Worm (Caenorhabditis elegans) whole organism, L4/young adult: ENCODE results near the gene clec-245.

ENCODE experiments used
- W03F9.2 ChIP-seq: fragments of 150-350 bp; optimal IDR thresholded peaks from 2 replicates; lab custom pipeline; 2014; ENCODE audit warnings: missing biosample characterization, missing genetic modification characterization
- dao-5 ChIP-seq: sonication (generic microtip); optimal IDR thresholded peaks from 2 replicates; lab custom pipeline; 2016; ENCODE audit warnings: missing genotype, missing genetic modification characterization, moderate library complexity, missing compliant biosample characterization
- him-1 ChIP-seq: sonication (generic microtip); optimal IDR thresholded peaks from 2 replicates; lab custom pipeline; 2016; ENCODE audit warnings: missing genotype, missing genetic modification reagents, missing genetic modification characterization, missing compliant biosample characterization

Gene clec-245

DNA sequence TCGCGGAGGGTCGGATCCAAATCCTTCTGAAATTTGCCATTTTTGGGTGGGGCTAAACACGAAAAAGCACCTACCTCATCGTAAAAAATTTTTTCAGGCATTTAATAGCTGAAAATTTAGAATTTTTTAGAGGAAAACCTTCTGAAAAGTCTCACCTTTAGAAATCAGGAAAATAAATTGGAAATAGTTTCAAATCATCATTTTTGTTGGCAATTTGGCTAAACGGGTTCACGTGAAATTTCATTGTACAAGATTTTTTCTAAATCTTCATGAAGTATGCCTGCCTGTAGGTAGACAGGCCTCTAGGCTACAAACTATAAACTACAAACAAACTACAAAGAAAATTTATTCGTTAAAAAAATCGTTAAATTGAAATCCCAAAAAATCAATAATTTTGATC is 20.0 kb downstream of the clec-245 start, which contains the start of gene C14A6.7:
TSS of gene C14A6.7 (minus strand) at position 101 of the 400 bp plus-strand sequence.
- no peak for TF ChIP-seq dao-5 (tag; lab: Kevin White, UChicago)
- TF ChIP-seq him-1: no peak
- no peak for TF ChIP-seq W03F9.2 (tag; lab: Kevin White, UChicago)

DNA sequence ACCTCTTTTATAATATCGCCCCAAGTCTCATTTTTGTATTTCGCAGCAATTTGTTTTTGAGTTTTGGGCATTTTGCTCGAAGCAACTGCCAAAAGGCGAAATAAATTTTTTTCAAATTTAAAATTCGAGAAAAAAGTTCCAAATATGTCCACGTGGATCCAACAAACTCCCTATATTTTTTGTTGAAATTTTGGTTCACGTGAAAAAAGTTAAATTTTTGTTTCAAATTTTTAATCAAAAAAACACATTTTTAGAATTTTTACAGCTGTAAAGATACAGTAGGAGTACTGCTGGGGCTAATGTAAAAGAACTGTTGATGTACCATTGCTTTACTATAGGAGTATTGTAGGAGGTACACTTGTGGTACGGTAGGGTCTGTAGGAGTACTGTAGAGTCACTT is 21.1 kb downstream of the clec-245 start, which contains the start of gene C14A6.6:
TSS of gene C14A6.6 (minus strand) at position 101 of the 400 bp plus-strand sequence.
- no peak for TF ChIP-seq him-1
- TF ChIP-seq dao-5 (tag; lab: Kevin White, UChicago): no peak
- TF ChIP-seq W03F9.2 (tag; lab: Kevin White, UChicago): no peak

DNA sequence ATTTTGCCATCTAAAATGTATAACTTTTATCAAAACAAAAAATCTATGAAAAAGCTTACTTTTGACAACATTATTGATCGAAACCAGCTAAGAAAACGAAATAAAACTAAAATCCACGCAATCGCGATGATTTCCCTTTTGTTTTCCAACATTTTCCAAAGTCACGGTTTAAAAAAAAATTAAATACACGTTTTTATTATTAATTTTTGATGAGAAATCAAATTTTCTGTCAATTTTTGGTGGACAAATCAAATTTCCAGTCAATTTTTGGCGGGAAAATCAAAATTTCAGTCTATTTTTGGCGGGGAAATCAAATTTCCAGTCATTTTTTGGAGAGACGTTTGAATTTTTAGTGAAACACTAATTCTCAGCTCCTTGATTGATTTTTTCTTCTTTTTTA is 23.5 kb downstream of the clec-245 start, which contains the start of gene C14A6.5:
TSS of gene C14A6.5 (minus strand) at position 101 of the 400 bp plus-strand sequence.
- TF ChIP-seq him-1 (no peak), dao-5 (tag; lab: Kevin White, UChicago) (no peak), W03F9.2 (tag; lab: Kevin White, UChicago) (no peak)

ce11 chrV:18163434-18163833 is 24.8 kb downstream of the clec-245 start:
- TF ChIP-seq W03F9.2 (tag; lab: Kevin White, UChicago) (no peak), dao-5 (tag; lab: Kevin White, UChicago) (no peak), him-1 (no peak)

ce11 chrV:18162568-18162967 is 25.7 kb downstream of the clec-245 start, which contains the start of gene C14A6.12:
Gene C14A6.12, minus strand, starts transcription at chrV:18162668.
- TF ChIP-seq dao-5 (tag; lab: Kevin White, UChicago) (no peak), W03F9.2 (tag; lab: Kevin White, UChicago) (no peak)

ce11 chrV:18161228-18161627 is 27.0 kb downstream of the clec-245 start, which contains the start of gene C14A6.13:
Gene C14A6.13, minus strand, starts transcription at chrV:18161328.
- no peak for TF ChIP-seq dao-5 (tag; lab: Kevin White, UChicago)
- no peak for TF ChIP-seq him-1
- TF ChIP-seq W03F9.2 (tag; lab: Kevin White, UChicago): no peak

ce11 chrV:18158172-18158571 is 30.1 kb downstream of the clec-245 start:
- TF ChIP-seq dao-5 (tag; lab: Kevin White, UChicago): no peak
- no peak for TF ChIP-seq W03F9.2 (tag; lab: Kevin White, UChicago)
- TF ChIP-seq him-1: no peak

DNA sequence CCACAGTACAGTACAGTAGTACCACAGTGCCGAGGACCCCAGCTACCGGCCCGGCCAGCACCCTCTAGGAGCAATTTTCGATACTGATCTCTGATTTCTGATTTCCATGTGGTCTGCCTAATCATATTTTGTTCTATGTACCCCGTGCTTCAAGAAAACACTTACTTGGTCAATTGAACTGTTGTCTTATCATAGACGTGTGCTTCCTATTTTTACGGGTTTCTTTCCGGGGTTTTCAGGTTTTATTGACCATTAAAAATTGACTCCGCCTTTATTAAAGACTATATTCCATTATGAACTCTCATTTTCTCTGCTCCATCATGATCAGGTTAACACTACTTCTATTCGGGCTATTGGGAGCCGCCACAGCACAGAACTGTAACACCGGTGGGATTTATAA is 30.5 kb downstream of the clec-245 start, which contains the start of gene clec-48:
TSS of gene clec-48 (plus strand) at position 320 of the 400 bp plus-strand sequence.
- TF ChIP-seq W03F9.2 (tag; lab: Kevin White, UChicago) (no peak), dao-5 (tag; lab: Kevin White, UChicago) (no peak), him-1 (no peak)

- no peak for TF ChIP-seq dao-5 (tag; lab: Kevin White, UChicago)
- no peak for TF ChIP-seq W03F9.2 (tag; lab: Kevin White, UChicago)
- TF ChIP-seq him-1: no peak
These were observed 42.2 kb downstream of the clec-245 start, which contains the start of gene C14A6.3 for ce11 chrV:18146077-18146476. Gene C14A6.3, plus strand, starts transcription at chrV:18146377.

DNA sequence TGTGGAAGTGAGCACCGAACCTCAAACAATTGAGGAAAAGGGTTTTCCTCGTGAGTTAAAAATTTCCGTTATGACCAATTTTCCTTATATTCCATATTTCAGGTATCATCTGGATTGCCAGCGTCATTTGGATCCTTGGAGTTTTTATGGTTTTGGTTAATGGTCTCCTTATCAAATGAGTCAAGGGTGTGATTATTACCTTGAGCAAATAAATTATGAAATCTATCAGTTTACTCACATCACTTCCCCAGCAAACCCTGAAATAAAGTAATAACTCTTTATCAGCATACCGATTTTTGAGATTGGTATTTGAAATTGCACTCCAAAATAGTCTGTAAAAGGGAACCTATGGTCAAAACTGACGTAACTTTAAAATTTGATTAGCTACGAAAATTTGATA is 43.8 kb downstream of the clec-245 start:
- no peak for TF ChIP-seq dao-5 (tag; lab: Kevin White, UChicago)
- no peak for TF ChIP-seq him-1
- no peak for TF ChIP-seq W03F9.2 (tag; lab: Kevin White, UChicago)

DNA sequence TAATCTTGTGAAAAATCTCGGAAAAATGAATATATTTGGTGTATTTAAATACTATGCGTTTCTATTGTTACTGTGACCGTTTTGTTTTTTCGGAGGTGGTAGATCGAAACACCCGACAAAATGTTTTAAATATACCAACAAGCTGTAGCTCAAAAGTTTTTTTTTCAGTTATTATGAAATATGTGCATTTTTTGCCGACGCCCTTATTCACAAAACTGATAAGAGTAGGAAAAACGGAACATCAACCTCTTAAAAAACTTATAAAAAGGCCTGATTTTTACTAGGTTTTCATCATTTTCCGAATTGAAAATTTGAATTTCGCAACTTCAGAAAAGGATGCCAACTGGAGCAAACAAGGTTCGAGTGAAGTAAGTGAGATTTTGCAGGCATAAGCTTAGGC is 44.8 kb downstream of the clec-245 start, which contains the start of gene Y37H2A.14:
TSS of gene Y37H2A.14 (plus strand) at position 301 of the 400 bp plus-strand sequence.
- TF ChIP-seq dao-5 (tag; lab: Kevin White, UChicago) (no peak), W03F9.2 (tag; lab: Kevin White, UChicago) (no peak), him-1 (no peak)

- TF ChIP-seq him-1 (no peak), dao-5 (tag; lab: Kevin White, UChicago) (no peak), W03F9.2 (tag; lab: Kevin White, UChicago) (no peak)
These were observed 45.7 kb downstream of the clec-245 start, which contains the start of gene Y37H2A.13 for ce11 chrV:18142549-18142948. Gene Y37H2A.13, plus strand, starts transcription at chrV:18142849.

- TF ChIP-seq W03F9.2 (tag; lab: Kevin White, UChicago) (no peak), dao-5 (tag; lab: Kevin White, UChicago) (no peak), him-1 (no peak)
These were observed 47.1 kb downstream of the clec-245 start, which contains the start of gene Y37H2A.11 for ce11 chrV:18141161-18141560. Gene Y37H2A.11, plus strand, starts transcription at chrV:18141461.

DNA sequence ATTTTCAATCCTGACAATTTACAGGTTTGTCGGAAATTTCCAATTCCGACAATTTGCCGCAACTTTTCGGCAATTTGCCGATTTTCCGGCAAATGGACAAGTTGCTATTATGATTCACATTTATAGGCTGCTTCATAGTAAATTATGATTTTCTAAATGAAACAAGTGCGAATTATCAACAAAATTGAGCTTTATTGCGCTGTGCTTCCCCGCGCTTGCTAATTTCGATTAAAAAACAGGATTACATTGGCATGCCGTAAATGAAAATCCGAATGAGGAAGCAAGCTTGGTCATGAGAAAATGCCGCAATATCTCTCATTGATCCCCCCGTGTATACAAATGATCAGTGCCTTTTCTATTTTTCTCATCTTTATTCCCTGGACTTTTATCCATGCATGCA is 49.5 kb downstream of the clec-245 start, which contains the start of gene Y37H2A.10:
TSS of gene Y37H2A.10 (plus strand) at position 301 of the 400 bp plus-strand sequence.
- TF ChIP-seq him-1 (no peak), W03F9.2 (tag; lab: Kevin White, UChicago) (no peak), dao-5 (tag; lab: Kevin White, UChicago) (no peak)
